Fruit fly (Drosophila melanogaster) whole organism, prepupa: ENCODE data around the gene Obp93a.

Experiments
- CG4318 ChIP-seq: fragments of 200-800 bp; sonication (Bioruptor generic); optimal IDR thresholded peaks from 3 replicates; lab custom pipeline; 2017; ENCODE audit warnings: missing biosample characterization, mild to moderate bottlenecking, missing genetic modification characterization
- CG6792 ChIP-seq: fragments of 200-800 bp; sonication (Bioruptor generic); optimal IDR thresholded peaks from 3 replicates; lab custom pipeline; 2016; ENCODE audit warnings: missing biosample characterization, missing genetic modification characterization
- CG6854 ChIP-seq: fragments of 200-800 bp; sonication (Bioruptor generic); optimal IDR thresholded peaks from 2 replicates; lab custom pipeline; 2017; ENCODE audit warnings: missing biosample characterization, mild to moderate bottlenecking, missing genetic modification characterization
- Met ChIP-seq: fragments of 200-800 bp; sonication (Bioruptor generic); optimal IDR thresholded peaks from 3 replicates; lab custom pipeline; 2016; ENCODE audit warnings: missing biosample characterization, missing genetic modification characterization
- Sox102F ChIP-seq: fragments of 200-800 bp; sonication (Bioruptor generic); optimal IDR thresholded peaks from 2 replicates; lab custom pipeline; 2016; ENCODE audit warnings: missing biosample characterization, mild to moderate bottlenecking, missing genetic modification characterization

- peak; percentile 47 for TF ChIP-seq Met (GFP tag; lab: Kevin White, UChicago)
- TF ChIP-seq CG6792 (GFP tag; lab: Kevin White, UChicago), result peak; percentile 31
- peak; percentile 8 for TF ChIP-seq Sox102F (GFP tag; lab: Kevin White, UChicago)
- TF ChIP-seq CG4318 (GFP tag; lab: Kevin White, UChicago), result no peak
- no peak for TF ChIP-seq CG6854 (GFP tag; lab: Kevin White, UChicago)
Measured at dm6 chr3R:21111046-21111480, 18.5 kb downstream of the Obp93a start, which contains the start of gene Rab11.
